Fruit fly (Drosophila melanogaster) whole organism, embryonic: ENCODE data around the gene CG10470.

Source experiments
- Adf1 ChIP-seq: fragments of 200-800 bp; sonication (Bioruptor generic); IDR thresholded peaks from 2 replicates; pipeline ENCODE4 v1.3.6; 2022; ENCODE audit warnings: missing biosample characterization, missing genetic modification characterization
- B-H2 ChIP-seq: fragments of 200-800 bp; sonication (Bioruptor generic); optimal IDR thresholded peaks from 2 replicates; lab custom pipeline; 2018; ENCODE audit warnings: missing biosample characterization, mild to moderate bottlenecking, missing genetic modification characterization
- CG10147 ChIP-seq: fragments of 200-800 bp; sonication (Bioruptor generic); optimal IDR thresholded peaks from 2 replicates; lab custom pipeline; 2019; ENCODE audit warnings: missing biosample characterization, mild to moderate bottlenecking, missing genetic modification characterization, moderate library complexity
- CG10654 ChIP-seq: fragments of 200-800 bp; sonication (Bioruptor generic); optimal IDR thresholded peaks from 2 replicates; lab custom pipeline; 2016; ENCODE audit warnings: missing biosample characterization, missing genetic modification characterization
- CG12219 ChIP-seq: fragments of 200-800 bp; sonication (Bioruptor generic); optimal IDR thresholded peaks from 3 replicates; lab custom pipeline; 2018; ENCODE audit warnings: missing biosample characterization, mild to moderate bottlenecking, missing genetic modification characterization
- CG12659 ChIP-seq: fragments of 200-800 bp; sonication (Bioruptor generic); optimal IDR thresholded peaks from 3 replicates; lab custom pipeline; 2017; ENCODE audit warnings: mild to moderate bottlenecking, missing biosample characterization, missing genetic modification reagents, missing genetic modification characterization
- CG12942 ChIP-seq: fragments of 200-800 bp; sonication (Bioruptor generic); optimal IDR thresholded peaks from 3 replicates; lab custom pipeline; 2016; ENCODE audit warnings: missing biosample characterization, missing genetic modification characterization
- CG13775 ChIP-seq: fragments of 200-800 bp; sonication (Bioruptor generic); optimal IDR thresholded peaks from 3 replicates; lab custom pipeline; 2017; ENCODE audit warnings: missing biosample characterization, mild to moderate bottlenecking, missing genetic modification characterization
- CG15011 ChIP-seq: fragments of 200-800 bp; sonication (Bioruptor generic); optimal IDR thresholded peaks from 3 replicates; lab custom pipeline; 2018; ENCODE audit warnings: missing biosample characterization, mild to moderate bottlenecking, missing genetic modification characterization
- CG1647 ChIP-seq: fragments of 200-800 bp; sonication (Bioruptor generic); optimal IDR thresholded peaks from 3 replicates; lab custom pipeline; 2016; ENCODE audit warnings: missing biosample characterization, missing genetic modification characterization
- CG16815 ChIP-seq: fragments of 200-800 bp; sonication (Bioruptor generic); optimal IDR thresholded peaks from 3 replicates; lab custom pipeline; 2017; ENCODE audit warnings: missing biosample characterization, mild to moderate bottlenecking, missing genetic modification characterization
- CG1792 ChIP-seq: fragments of 200-800 bp; sonication (Bioruptor generic); optimal IDR thresholded peaks from 2 replicates; lab custom pipeline; 2016; ENCODE audit warnings: missing biosample characterization, missing genetic modification characterization
- CG18599 ChIP-seq: fragments of 200-800 bp; sonication (Bioruptor generic); optimal IDR thresholded peaks from 3 replicates; lab custom pipeline; 2017; ENCODE audit warnings: missing biosample characterization, missing genetic modification characterization, mild to moderate bottlenecking, moderate library complexity, missing genetic modification reagents
- CG2129 ChIP-seq: fragments of 200-800 bp; sonication (Bioruptor generic); IDR thresholded peaks from 2 replicates; pipeline ENCODE4 v1.3.6; 2022; ENCODE audit warnings: missing biosample characterization, missing genetic modification characterization; ENCODE audit not compliant: partially characterized antibody
- CG33213 ChIP-seq: fragments of 200-800 bp; sonication (Bioruptor generic); optimal IDR thresholded peaks from 3 replicates; lab custom pipeline; 2016; ENCODE audit warnings: missing biosample characterization, missing genetic modification characterization
- CG34376 ChIP-seq: fragments of 200-800 bp; sonication (Bioruptor generic); optimal IDR thresholded peaks from 2 replicates; lab custom pipeline; 2018; ENCODE audit warnings: missing biosample characterization, mild to moderate bottlenecking, missing genetic modification characterization
- CG4854 ChIP-seq: fragments of 200-800 bp; sonication (Bioruptor generic); optimal IDR thresholded peaks from 2 replicates; lab custom pipeline; 2016; ENCODE audit warnings: missing biosample characterization, missing genetic modification characterization, inconsistent platforms
- CG6175 ChIP-seq: fragments of 200-800 bp; sonication (Bioruptor generic); IDR thresholded peaks from 3 replicates; pipeline ENCODE4 v1.3.6; 2022; ENCODE audit warnings: missing biosample characterization, missing genetic modification characterization
- CG6854 ChIP-seq: fragments of 200-800 bp; sonication (Bioruptor generic); optimal IDR thresholded peaks from 3 replicates; lab custom pipeline; 2017; ENCODE audit warnings: missing biosample characterization, mild to moderate bottlenecking, missing genetic modification characterization
- CG9817 ChIP-seq: fragments of 200-800 bp; sonication (Bioruptor generic); optimal IDR thresholded peaks from 2 replicates; lab custom pipeline; 2018; ENCODE audit warnings: missing biosample characterization, mild to moderate bottlenecking, missing genetic modification characterization, moderate library complexity
- D19A ChIP-seq: fragments of 200-800 bp; optimal IDR thresholded peaks from 3 replicates; lab custom pipeline; 2019; ENCODE audit warnings: missing biosample characterization, mild to moderate bottlenecking, missing genetic modification characterization, moderate library complexity
- Dek ChIP-seq: fragments of 200-800 bp; sonication (Bioruptor generic); optimal IDR thresholded peaks from 3 replicates; lab custom pipeline; 2019; ENCODE audit warnings: missing biosample characterization, mild to moderate bottlenecking, missing genetic modification characterization, moderate library complexity
- Doc3 ChIP-seq: fragments of 200-800 bp; sonication (Bioruptor generic); IDR thresholded peaks from 3 replicates; pipeline ENCODE4 v1.3.6; 2022; ENCODE audit warnings: missing biosample characterization, missing genetic modification characterization; ENCODE audit not compliant: partially characterized antibody
- Dref ChIP-seq: fragments of 200-800 bp; sonication (Bioruptor generic); IDR thresholded peaks from 2 replicates; pipeline ENCODE4 v1.3.6; 2022; ENCODE audit warnings: missing biosample characterization, missing genetic modification characterization
- Hand ChIP-seq: fragments of 200-800 bp; sonication (Bioruptor generic); optimal IDR thresholded peaks from 2 replicates; lab custom pipeline; 2017; ENCODE audit warnings: mild to moderate bottlenecking, missing biosample characterization, missing genetic modification reagents, missing genetic modification characterization
- Hmr ChIP-seq: fragments of 200-800 bp; sonication (Bioruptor generic); optimal IDR thresholded peaks from 3 replicates; lab custom pipeline; 2017; ENCODE audit warnings: mild to moderate bottlenecking, missing biosample characterization, missing genetic modification reagents, missing genetic modification characterization
- Hr39 ChIP-seq: fragments of >200 bp; optimal IDR thresholded peaks from 2 replicates; lab custom pipeline; 2017
- Lpt ChIP-seq: fragments of >200 bp; optimal IDR thresholded peaks from 2 replicates; lab custom pipeline; 2018; ENCODE audit warnings: missing biosample characterization, missing genetic modification characterization
- Med ChIP-seq: fragments of 200-800 bp; sonication (Bioruptor generic); peaks from one replicate; lab custom pipeline; 2016; ENCODE audit warnings: missing biosample characterization, missing genetic modification characterization, mild to moderate bottlenecking, inconsistent platforms, moderate library complexity
- Oli ChIP-seq: fragments of 200-800 bp; sonication (Bioruptor generic); optimal IDR thresholded peaks from 2 replicates; lab custom pipeline; 2018; ENCODE audit warnings: missing biosample characterization, mild to moderate bottlenecking, missing genetic modification characterization, moderate library complexity
- Pdp1 ChIP-seq, 2 experiments: fragments of 200-800 bp; sonication (Bioruptor generic); optimal IDR thresholded peaks; 3 replicates each; lab custom pipeline; 2016; ENCODE audit warnings: missing biosample characterization in 2 of 2, missing genetic modification characterization in 2 of 2, mild to moderate bottlenecking in 1 of 2, moderate library complexity in 1 of 2
- Poxn ChIP-seq: fragments of 200-800 bp; sonication (Bioruptor generic); IDR thresholded peaks from 2 replicates; pipeline ENCODE4 v1.3.6; 2022; ENCODE audit warnings: missing biosample characterization, missing genetic modification characterization
- Six4 ChIP-seq: fragments of 200-800 bp; sonication (Bioruptor generic); optimal IDR thresholded peaks from 2 replicates; lab custom pipeline; 2016; ENCODE audit warnings: missing biosample characterization, missing genetic modification characterization
- Sry-δ ChIP-seq: fragments of 200-800 bp; sonication (Bioruptor generic); optimal IDR thresholded peaks from 2 replicates; lab custom pipeline; 2016; ENCODE audit warnings: missing biosample characterization, missing genetic modification characterization
- Stat92E ChIP-seq, 3 experiments: fragments of >200 bp in 2 of 3; fragments of 200-800 bp in 1 of 3; sonication (Bioruptor generic) in 1 of 3; optimal IDR thresholded peaks; 2 replicates each; lab custom pipeline; 2017 to 2019; ENCODE audit warnings: missing biosample characterization in 3 of 3, missing genetic modification characterization in 3 of 3, mild to moderate bottlenecking in 1 of 3, moderate library complexity in 1 of 3
- abd-A ChIP-seq: fragments of 200-800 bp; sonication (Bioruptor generic); optimal IDR thresholded peaks from 3 replicates; lab custom pipeline; 2019; ENCODE audit warnings: missing biosample characterization, mild to moderate bottlenecking, missing genetic modification characterization, moderate library complexity
- ara ChIP-seq: fragments of 200-800 bp; sonication (Bioruptor generic); IDR thresholded peaks from 2 replicates; pipeline ENCODE4 v1.3.6; 2022; ENCODE audit warnings: missing biosample characterization, missing genetic modification characterization
- cg ChIP-seq: fragments of 200-800 bp; sonication (Bioruptor generic); optimal IDR thresholded peaks from 3 replicates; lab custom pipeline; 2019; ENCODE audit warnings: missing biosample characterization, mild to moderate bottlenecking, missing genetic modification characterization, moderate library complexity
- chm ChIP-seq: fragments of 200-800 bp; sonication (Bioruptor generic); IDR thresholded peaks from 2 replicates; pipeline ENCODE4 v1.3.6; 2022; ENCODE audit warnings: missing biosample characterization, missing genetic modification characterization
- emc ChIP-seq: fragments of 200-800 bp; sonication (Bioruptor generic); optimal IDR thresholded peaks from 2 replicates; lab custom pipeline; 2016; ENCODE audit warnings: missing biosample characterization, missing genetic modification characterization
- fu2 ChIP-seq: fragments of 200-800 bp; sonication (Bioruptor generic); optimal IDR thresholded peaks from 2 replicates; lab custom pipeline; 2016; ENCODE audit warnings: missing biosample characterization, missing genetic modification characterization
- gro ChIP-seq: fragments of 200-800 bp; sonication (Bioruptor generic); optimal IDR thresholded peaks from 2 replicates; lab custom pipeline; 2016; ENCODE audit warnings: missing biosample characterization, missing genetic modification characterization
- lilli ChIP-seq: fragments of 200-800 bp; sonication (Bioruptor generic); optimal IDR thresholded peaks from 3 replicates; lab custom pipeline; 2016; ENCODE audit warnings: missing biosample characterization, missing genetic modification characterization
- lola ChIP-seq, 3 experiments: fragments of >200 bp in 2 of 3; fragments of 200-800 bp in 1 of 3; sonication (Bioruptor generic) in 1 of 3; optimal IDR thresholded peaks; 2 replicates each; lab custom pipeline; 2017 to 2019; ENCODE audit warnings: missing biosample characterization in 3 of 3, missing genetic modification characterization in 3 of 3, mild to moderate bottlenecking in 1 of 3, moderate library complexity in 1 of 3
- nerfin-2 ChIP-seq: fragments of 200-800 bp; sonication (Bioruptor generic); IDR thresholded peaks from 2 replicates; pipeline ENCODE4 v1.3.6; 2022; ENCODE audit warnings: missing biosample characterization, missing genetic modification characterization; ENCODE audit not compliant: partially characterized antibody
- p53 ChIP-seq: fragments of 200-800 bp; sonication (Bioruptor generic); optimal IDR thresholded peaks from 2 replicates; lab custom pipeline; 2016; ENCODE audit warnings: missing biosample characterization, missing genetic modification characterization
- peb ChIP-seq: fragments of 200-800 bp; sonication (Bioruptor generic); IDR thresholded peaks from 2 replicates; pipeline ENCODE4 v1.3.6; 2022; ENCODE audit warnings: missing biosample characterization, missing genetic modification characterization
- scrt ChIP-seq: fragments of 200-800 bp; sonication (Bioruptor generic); optimal IDR thresholded peaks from 2 replicates; lab custom pipeline; 2018; ENCODE audit warnings: missing biosample characterization, mild to moderate bottlenecking, missing genetic modification characterization, moderate library complexity
- slp2 ChIP-seq: fragments of 200-800 bp; sonication (Bioruptor generic); optimal IDR thresholded peaks from 2 replicates; lab custom pipeline; 2016; ENCODE audit warnings: missing biosample characterization, missing genetic modification characterization
- trh ChIP-seq: fragments of 200-800 bp; sonication (Bioruptor generic); optimal IDR thresholded peaks from 2 replicates; lab custom pipeline; 2016; ENCODE audit warnings: missing biosample characterization, missing genetic modification characterization
- yki ChIP-seq: fragments of >200 bp; optimal IDR thresholded peaks from 3 replicates; lab custom pipeline; 2018

Gene CG10470

DNA sequence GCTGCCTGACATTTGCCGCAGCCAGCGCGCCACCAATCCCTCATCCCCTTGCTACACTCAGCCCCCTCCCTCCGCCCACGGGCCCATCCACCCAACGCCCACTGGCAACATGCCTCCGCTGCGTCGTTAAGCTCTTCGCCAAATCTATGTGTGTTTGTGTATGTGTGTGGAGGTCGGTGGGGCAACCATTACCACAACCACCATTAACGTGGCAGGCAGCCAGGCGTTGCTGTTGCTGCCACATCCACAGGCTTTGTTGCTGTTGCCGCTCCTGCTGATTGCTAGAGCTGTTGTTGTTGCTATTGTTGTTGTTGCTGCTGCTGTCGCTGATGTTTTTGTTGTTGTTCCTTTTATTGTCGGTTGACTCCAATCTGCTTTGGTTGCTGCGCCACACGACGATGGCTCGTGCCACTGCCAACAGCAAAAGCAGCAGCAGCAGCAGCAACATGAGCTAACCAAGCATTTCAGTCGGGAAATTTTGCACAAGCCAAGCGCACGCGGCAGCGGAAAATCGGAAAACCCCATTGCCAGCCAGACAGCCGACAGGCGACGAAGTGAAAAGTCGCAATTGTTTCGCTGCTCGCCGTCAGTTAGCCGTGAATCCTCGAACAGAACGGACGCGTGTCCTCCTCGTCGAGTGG lies 21.5 kb upstream of the CG10470 start, which contains the start of gene Sidpn:
Gene Sidpn, plus strand, starts transcription at position 465 of the 641 bp plus-strand sequence.
- TF ChIP-seq Hr39 (lab: Kevin White, UChicago) (no peak), CG16815 (GFP tag; lab: Kevin White, UChicago) (no peak), CG10147 (GFP tag; lab: Kevin White, UChicago) (no peak), CG12219 (GFP tag; lab: Kevin White, UChicago) (no peak), CG1647 (GFP tag; lab: Kevin White, UChicago) (no peak), Lpt (GFP tag; lab: Kevin White, UChicago) (no peak), CG33213 (GFP tag; lab: Kevin White, UChicago) (no peak), D19A (tag; lab: Kevin White, UChicago) (no peak), CG18599 (GFP tag; lab: Kevin White, UChicago) (no peak), CG12659 (no peak), CG1792 (GFP tag; lab: Kevin White, UChicago) (no peak), chm (no peak), ara (GFP tag; lab: Robert Waterston, UW) (no peak), scrt (GFP tag; lab: Kevin White, UChicago) (peak; percentile 40), Dek (no peak), CG6175 (GFP tag; lab: Robert Waterston, UW) (0 out of 3 replicates have a peak, but pooled peaks have one; percentile 12), CG9817 (tag; lab: Kevin White, UChicago) (no peak), CG15011 (no peak), peb (GFP tag; lab: Robert Waterston, UW) (no peak), lilli (no peak), abd-A (peak; percentile 99), trh (no peak), CG6854 (no peak), Sry-δ (no peak), Pdp1 (GFP tag; optimal IDR thresholded peaks at IDR 0.05; lab: Kevin White, UChicago) (no peak), Hmr (no peak), Adf1 (GFP tag; lab: Robert Waterston, UW) (peak; percentile 77; the same call in 1 of the 2 replicates), slp2 (GFP tag; lab: Kevin White, UChicago) (no peak), Doc3 (no peak), nerfin-2 (GFP tag; lab: Robert Waterston, UW) (no peak), CG12942 (GFP tag; lab: Kevin White, UChicago) (no peak), Six4 (GFP tag; lab: Kevin White, UChicago) (no peak), Dref (GFP tag; lab: Robert Waterston, UW) (no peak), p53 (GFP tag; lab: Kevin White, UChicago) (no peak), Poxn (GFP tag; lab: Robert Waterston, UW) (no peak), fu2 (GFP tag; lab: Kevin White, UChicago) (no peak), CG34376 (GFP tag; lab: Kevin White, UChicago) (no peak), Stat92E (GFP tag; optimal IDR thresholded peaks at IDR 0.05; lab: Kevin White, UChicago) (no peak), CG10654 (GFP tag; lab: Kevin White, UChicago) (no peak), yki (no peak), gro (GFP tag; lab: Kevin White, UChicago) (no peak), CG2129 (GFP tag; lab: Robert Waterston, UW) (no peak), Hand (GFP tag; lab: Kevin White, UChicago) (no peak), CG13775 (GFP tag; lab: Kevin White, UChicago) (no peak), CG4854 (GFP tag; lab: Kevin White, UChicago) (no peak), cg (GFP tag; lab: Kevin White, UChicago) (peak; percentile 3), Med (GFP tag; lab: Kevin White, UChicago) (peak; percentile 78), emc (no peak), B-H2 (GFP tag; lab: Kevin White, UChicago) (no peak), Oli (tag; lab: Kevin White, UChicago) (no peak), lola (GFP tag; optimal IDR thresholded peaks at IDR 0.05; lab: Kevin White, UChicago) (no peak)
